Fruit fly (Drosophila melanogaster) S2 (cell line): ENCODE results near the gene CG31464.

Experiments
- CG8478 ChIP-seq: fragments of >200 bp; optimal IDR thresholded peaks from 2 replicates; lab custom pipeline; 2018
- CTCF ChIP-seq, 2 experiments: fragments of >200 bp; optimal IDR thresholded peaks; 2 replicates each; lab custom pipeline; 2018

- no peak for TF ChIP-seq CG8478 (lab: Kevin White, UChicago)
- no peak for TF ChIP-seq CTCF (optimal IDR thresholded peaks at IDR 0.05; lab: Kevin White, UChicago)
Observed at dm6 chr3R:8327967-8328789, 37.1 kb downstream of the CG31464 start.
